Worm (Caenorhabditis elegans): ENCODE measurements around the gene del-7.

DNA sequence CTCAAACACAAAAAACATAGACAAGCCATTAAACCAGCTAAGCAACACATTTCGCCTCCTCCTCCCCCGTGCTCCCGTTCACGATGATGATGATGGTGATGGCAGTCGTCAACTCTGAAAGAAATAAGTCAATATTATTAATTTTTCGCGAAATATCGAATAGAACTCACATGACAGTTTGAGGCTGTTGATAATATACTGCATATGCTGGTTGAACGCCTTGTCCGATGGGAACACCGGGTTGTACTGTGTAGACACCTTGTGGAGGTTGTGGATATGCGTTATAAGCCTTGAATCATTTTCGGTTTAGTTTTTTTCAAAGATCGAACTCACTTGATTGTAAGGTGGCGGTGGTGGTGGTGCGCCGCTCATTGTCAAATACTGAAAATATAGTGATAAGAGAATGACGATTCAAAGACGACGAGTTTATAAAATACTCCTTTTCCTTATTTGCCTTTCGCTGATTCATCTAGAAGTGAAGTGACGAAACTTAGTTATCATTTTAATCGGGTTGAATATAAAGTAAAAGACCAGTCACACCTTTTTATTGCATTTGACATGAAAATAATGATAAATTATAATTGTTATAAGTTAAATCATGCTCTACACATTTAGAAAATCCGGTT is 31.7 kb downstream of the del-7 start, which contains the start of gene C33H5.13:
- TF ChIP-seq mdl-1 (tag; optimal IDR thresholded peaks at IDR 0.05) (no peak), ztf-4 (tag; optimal IDR thresholded peaks at IDR 0.05) (no peak), dmd-4 (tag; optimal IDR thresholded peaks at IDR 0.05) (no peak), lin-13 (GFP tag; optimal IDR thresholded peaks at IDR 0.05) (no peak), fos-1 (tag; optimal IDR thresholded peaks at IDR 0.05) (peak; percentile 97), blmp-1 (tag; optimal IDR thresholded peaks at IDR 0.05; ENCODE audit: insufficient read depth) (no peak)

All from whole organism, L2 larva.